Fruit fly (Drosophila melanogaster) whole organism, adult: ENCODE measurements around the gene elgi.

Experiments
- CG11617 ChIP-seq: fragments of 200-800 bp; sonication (Bioruptor generic); optimal IDR thresholded peaks from 2 replicates; lab custom pipeline; 2017; ENCODE audit warnings: mild to moderate bottlenecking, missing biosample characterization, missing genetic modification reagents, missing genetic modification characterization
- CG12768 ChIP-seq: fragments of 200-800 bp; sonication (Bioruptor generic); optimal IDR thresholded peaks from 2 replicates; lab custom pipeline; 2017; ENCODE audit warnings: missing biosample characterization, missing genetic modification characterization, mild to moderate bottlenecking, moderate library complexity, missing genetic modification reagents
- CG14711 ChIP-seq: fragments of 200-800 bp; sonication (Bioruptor generic); optimal IDR thresholded peaks from 2 replicates; lab custom pipeline; 2018; ENCODE audit warnings: missing biosample characterization, mild to moderate bottlenecking, missing genetic modification characterization, moderate library complexity
- CG1620 ChIP-seq: fragments of 200-800 bp; sonication (Bioruptor generic); optimal IDR thresholded peaks from 2 replicates; lab custom pipeline; 2016; ENCODE audit warnings: missing biosample characterization, missing genetic modification characterization
- CG33017 ChIP-seq: fragments of 200-800 bp; sonication (Bioruptor generic); optimal IDR thresholded peaks from 2 replicates; lab custom pipeline; 2018; ENCODE audit warnings: missing biosample characterization, mild to moderate bottlenecking, missing genetic modification characterization, moderate library complexity
- CG5204 ChIP-seq: fragments of 200-800 bp; sonication (Bioruptor generic); optimal IDR thresholded peaks from 2 replicates; lab custom pipeline; 2016; ENCODE audit warnings: missing biosample characterization, missing genetic modification characterization
- CG7045 ChIP-seq: fragments of 200-800 bp; sonication (Bioruptor generic); optimal IDR thresholded peaks from 2 replicates; lab custom pipeline; 2017; ENCODE audit warnings: missing biosample characterization, mild to moderate bottlenecking, missing genetic modification characterization
- CG7101 ChIP-seq: fragments of 200-800 bp; sonication (Bioruptor generic); optimal IDR thresholded peaks from 2 replicates; lab custom pipeline; 2018; ENCODE audit warnings: missing biosample characterization, mild to moderate bottlenecking, missing genetic modification characterization, moderate library complexity
- Clk ChIP-seq: fragments of 200-800 bp; sonication (Bioruptor generic); optimal IDR thresholded peaks from 2 replicates; lab custom pipeline; 2017; ENCODE audit warnings: missing biosample characterization, missing genetic modification characterization
- Crg-1 ChIP-seq: fragments of 200-800 bp; sonication (Bioruptor generic); optimal IDR thresholded peaks from 2 replicates; lab custom pipeline; 2016; ENCODE audit warnings: missing biosample characterization, missing genetic modification characterization
- Hr96 ChIP-seq: fragments of 200-800 bp; sonication (Bioruptor generic); optimal IDR thresholded peaks from 2 replicates; lab custom pipeline; 2016; ENCODE audit warnings: missing biosample characterization, missing genetic modification characterization
- Mnt ChIP-seq: fragments of 200-800 bp; sonication (Bioruptor generic); optimal IDR thresholded peaks from 2 replicates; lab custom pipeline; 2016; ENCODE audit warnings: missing biosample characterization, mild to moderate bottlenecking, missing genetic modification characterization
- bab1 ChIP-seq: fragments of 200-800 bp; sonication (Bioruptor generic); optimal IDR thresholded peaks from 3 replicates; lab custom pipeline; 2019; ENCODE audit warnings: missing biosample characterization, mild to moderate bottlenecking, missing genetic modification characterization, moderate library complexity
- cic ChIP-seq: fragments of 200-800 bp; sonication (Bioruptor generic); optimal IDR thresholded peaks from 2 replicates; lab custom pipeline; 2017; ENCODE audit warnings: missing biosample characterization, mild to moderate bottlenecking, missing genetic modification characterization, moderate library complexity
- cnc ChIP-seq, 2 experiments: fragments of >200 bp; optimal IDR thresholded peaks; 2 replicates each; lab custom pipeline; 2017
- kay ChIP-seq: fragments of 200-800 bp; sonication (Bioruptor generic); peaks from one replicate; lab custom pipeline; 2016; ENCODE audit warnings: missing biosample characterization, missing genetic modification characterization, borderline replicate concordance
- ovo ChIP-seq: fragments of 200-800 bp; sonication (Bioruptor generic); optimal IDR thresholded peaks from 2 replicates; lab custom pipeline; 2016; ENCODE audit warnings: missing biosample characterization, missing genetic modification characterization
- pad ChIP-seq: fragments of 200-800 bp; sonication (Bioruptor generic); optimal IDR thresholded peaks from 3 replicates; lab custom pipeline; 2017; ENCODE audit warnings: missing biosample characterization, missing genetic modification characterization, mild to moderate bottlenecking, moderate library complexity, missing genetic modification reagents
- tj ChIP-seq: fragments of 200-800 bp; sonication (Bioruptor generic); optimal IDR thresholded peaks from 3 replicates; lab custom pipeline; 2017; ENCODE audit warnings: missing biosample characterization, mild to moderate bottlenecking, missing genetic modification characterization, moderate library complexity
- toe ChIP-seq: fragments of 200-800 bp; sonication (Bioruptor generic); optimal IDR thresholded peaks from 2 replicates; lab custom pipeline; 2016; ENCODE audit warnings: missing biosample characterization, missing genetic modification characterization

The elgi gene

DNA sequence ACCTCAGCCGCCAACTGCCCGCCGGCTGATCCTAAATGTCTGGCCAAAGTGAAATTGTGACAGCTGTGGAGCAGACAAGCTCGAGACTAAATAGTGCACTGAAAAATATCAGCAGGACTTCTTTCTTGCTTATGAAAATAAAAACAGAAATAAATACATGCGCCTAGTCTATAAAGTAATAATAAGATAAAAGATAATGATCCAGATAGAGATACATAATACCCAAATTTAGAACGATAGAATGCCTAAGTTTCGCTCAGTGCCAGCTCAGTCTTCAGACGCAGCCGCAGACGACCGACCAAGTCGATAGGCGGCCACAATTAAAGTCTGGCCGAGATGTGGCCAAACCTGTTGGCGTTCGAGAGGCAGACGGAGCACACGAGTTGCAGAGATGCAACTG is 15.5 kb upstream of the elgi start:
- no peak for TF ChIP-seq toe (GFP tag; lab: Kevin White, UChicago)
- TF ChIP-seq CG7101 (tag; lab: Kevin White, UChicago), result no peak
- TF ChIP-seq Hr96 (GFP tag; lab: Kevin White, UChicago), result no peak
- TF ChIP-seq CG14711 (tag; lab: Kevin White, UChicago), result no peak
- no peak for TF ChIP-seq CG12768 (GFP tag; lab: Kevin White, UChicago)
- TF ChIP-seq ovo (GFP tag; lab: Kevin White, UChicago), result no peak
- no peak for TF ChIP-seq tj (GFP tag; lab: Kevin White, UChicago)

DNA sequence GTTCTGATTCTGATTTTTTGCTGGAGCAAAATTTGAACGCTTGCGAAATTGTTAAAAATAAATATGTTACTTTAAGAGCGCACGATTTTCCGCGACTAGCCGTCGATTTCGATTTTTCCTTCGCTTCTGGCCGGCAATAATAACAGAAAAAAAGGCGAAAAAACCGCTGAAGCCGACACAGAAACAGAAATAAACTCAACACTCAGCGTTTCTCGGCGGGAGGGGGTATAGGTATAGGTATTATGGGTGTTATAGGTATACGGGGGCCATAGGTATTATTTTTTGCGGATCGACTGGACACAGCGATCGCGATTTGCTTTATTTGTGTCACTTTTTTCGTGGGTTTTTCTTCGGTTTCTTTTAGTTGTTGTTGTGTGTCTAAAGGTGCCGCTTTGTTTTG is 4.1 kb upstream of the elgi start:
- TF ChIP-seq CG33017 (tag; lab: Kevin White, UChicago), result no peak
- TF ChIP-seq tj (GFP tag; lab: Kevin White, UChicago), result peak; percentile 93

DNA sequence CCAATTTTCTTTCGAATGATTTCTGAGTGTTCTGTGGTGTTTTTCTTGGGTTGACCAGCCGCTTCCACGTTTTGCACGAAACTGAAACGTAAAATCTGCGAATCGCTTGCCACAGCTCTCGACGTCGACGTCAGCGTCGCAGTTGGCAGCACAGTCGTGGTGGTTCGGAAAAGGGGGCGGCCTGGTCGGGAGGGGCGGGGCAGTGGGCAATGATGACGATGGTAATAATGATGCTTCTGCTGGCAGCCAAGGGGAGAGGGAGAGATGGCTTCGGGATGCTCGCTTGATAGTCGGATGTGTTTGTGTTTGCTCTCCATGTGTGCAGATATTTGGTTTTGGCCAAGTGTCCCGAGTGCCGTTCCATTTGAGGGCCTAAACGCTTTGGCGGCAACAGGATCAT is 3.4 kb upstream of the elgi start:
- TF ChIP-seq ovo (GFP tag; lab: Kevin White, UChicago) (no peak), Crg-1 (no peak), Clk (GFP tag; lab: Kevin White, UChicago) (no peak), CG33017 (tag; lab: Kevin White, UChicago) (no peak), Mnt (no peak), pad (no peak), bab1 (GFP tag; lab: Kevin White, UChicago) (no peak), toe (GFP tag; lab: Kevin White, UChicago) (no peak), cnc (optimal IDR thresholded peaks at IDR 0.05; lab: Kevin White, UChicago) (no peak), kay (no peak), CG5204 (GFP tag; lab: Kevin White, UChicago) (no peak), CG1620 (GFP tag; lab: Kevin White, UChicago) (no peak), CG12768 (GFP tag; lab: Kevin White, UChicago) (no peak), CG7045 (GFP tag; lab: Kevin White, UChicago) (no peak), cic (GFP tag; lab: Kevin White, UChicago) (no peak), CG7101 (tag; lab: Kevin White, UChicago) (no peak), CG14711 (tag; lab: Kevin White, UChicago) (no peak), CG11617 (GFP tag; lab: Kevin White, UChicago) (no peak), Hr96 (GFP tag; lab: Kevin White, UChicago) (no peak)

DNA sequence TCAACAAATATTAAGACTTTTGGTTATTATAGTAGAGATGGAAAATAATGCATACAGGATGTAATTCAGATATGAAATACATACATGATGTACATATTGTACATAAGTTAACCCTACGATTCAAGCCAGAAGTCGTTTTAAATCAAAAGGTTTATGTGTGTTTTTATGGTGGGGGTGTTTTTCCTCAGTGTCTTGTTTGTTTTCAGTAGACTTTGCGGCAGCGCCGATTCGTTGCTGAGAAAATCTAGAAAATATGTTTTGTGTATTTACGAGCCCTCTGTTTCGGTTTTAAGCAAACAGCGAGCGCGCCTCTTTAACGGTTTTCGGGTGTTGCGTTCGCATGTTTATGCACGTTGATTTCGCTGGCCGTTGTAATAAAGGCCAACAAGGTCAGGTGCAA is 2.5 kb upstream of the elgi start:
- TF ChIP-seq cnc (optimal IDR thresholded peaks at IDR 0.05; lab: Kevin White, UChicago) (no peak), ovo (GFP tag; lab: Kevin White, UChicago) (no peak), CG7101 (tag; lab: Kevin White, UChicago) (no peak), Crg-1 (no peak), CG5204 (GFP tag; lab: Kevin White, UChicago) (no peak), bab1 (GFP tag; lab: Kevin White, UChicago) (no peak), tj (GFP tag; lab: Kevin White, UChicago) (no peak), Hr96 (GFP tag; lab: Kevin White, UChicago) (no peak), kay (no peak)

DNA sequence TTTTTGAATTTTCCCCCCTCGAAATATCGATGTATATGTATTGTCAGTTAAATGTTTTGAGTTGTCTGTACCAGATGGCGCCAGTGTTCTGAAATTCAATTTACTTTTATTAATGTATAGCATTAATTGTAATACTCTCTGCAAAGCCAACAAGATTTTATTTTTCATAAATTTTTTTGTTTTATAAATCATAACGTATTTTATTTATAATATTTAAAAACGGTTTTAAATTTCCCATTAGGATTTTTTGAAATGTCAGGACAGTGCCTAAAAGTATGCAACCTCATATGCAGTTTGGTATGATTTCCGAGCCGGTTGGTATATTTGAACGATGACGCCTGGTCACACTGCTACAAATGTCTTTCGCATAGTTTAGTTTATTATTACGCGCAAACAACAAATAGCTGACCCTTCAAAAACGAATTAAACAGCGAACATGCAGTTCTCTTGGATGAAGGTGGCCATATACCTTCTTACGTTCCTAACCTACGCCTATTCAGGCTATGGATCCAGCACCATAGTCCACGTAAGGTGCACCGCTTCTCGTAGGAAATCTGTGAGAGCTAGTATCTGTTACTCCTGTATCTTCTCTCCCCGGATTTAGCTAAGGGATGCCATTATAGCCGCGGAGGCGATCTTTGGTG is 1.4 kb upstream of the elgi start, which contains the start of the genes Pka-C3 and GXIVsPLA2:
TSS of gene Pka-C3 (minus strand) at position 14 of the 644 bp plus-strand sequence.
TSS of gene GXIVsPLA2 (plus strand) at position 313 of the 644 bp plus-strand sequence.
- TF ChIP-seq Clk (GFP tag; lab: Kevin White, UChicago) (no peak), CG12768 (GFP tag; lab: Kevin White, UChicago) (no peak), tj (GFP tag; lab: Kevin White, UChicago) (peak; percentile 73), Hr96 (GFP tag; lab: Kevin White, UChicago) (no peak), cnc (optimal IDR thresholded peaks at IDR 0.05; lab: Kevin White, UChicago) (no peak), CG33017 (tag; lab: Kevin White, UChicago) (no peak)

DNA sequence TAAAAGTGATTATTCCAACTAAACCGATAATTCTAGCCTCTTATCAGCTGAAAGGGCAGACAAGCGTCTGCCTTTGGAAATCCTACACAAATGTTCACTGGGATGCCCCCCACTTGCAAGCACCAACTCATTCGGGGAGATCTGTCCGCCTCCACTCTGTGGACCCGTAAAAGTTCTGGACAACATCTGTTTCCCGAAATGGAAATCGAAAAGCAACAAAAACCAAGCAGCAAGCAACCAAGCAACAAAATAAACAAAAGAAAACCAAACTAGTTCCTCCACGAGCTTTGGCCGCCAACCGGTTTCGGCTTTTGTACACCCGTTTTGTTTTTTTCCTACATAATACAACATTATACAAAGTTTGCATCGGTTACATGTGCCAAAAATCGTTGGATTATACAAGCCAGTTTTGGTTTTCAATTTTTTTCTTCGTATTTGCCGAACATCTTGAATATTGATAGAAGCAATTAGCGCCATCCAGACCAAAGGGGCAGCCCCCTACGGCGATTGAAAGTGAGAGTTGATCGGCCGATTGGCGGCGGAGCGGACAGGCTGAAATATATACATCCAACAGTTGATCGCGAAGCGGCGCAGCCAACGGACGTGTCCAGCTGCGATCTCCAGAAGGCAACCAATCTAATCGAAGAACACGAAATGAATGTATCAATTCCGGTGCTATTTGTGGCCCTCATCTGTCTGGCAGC is 2.4 kb downstream of the elgi start, which contains the start of gene CG17032:
TSS of gene CG17032 (plus strand) at position 232 of the 704 bp plus-strand sequence.
- TF ChIP-seq bab1 (GFP tag; lab: Kevin White, UChicago), result no peak
- TF ChIP-seq CG1620 (GFP tag; lab: Kevin White, UChicago), result no peak
- TF ChIP-seq cic (GFP tag; lab: Kevin White, UChicago), result no peak
- TF ChIP-seq CG7101 (tag; lab: Kevin White, UChicago), result no peak
- no peak for TF ChIP-seq kay
- TF ChIP-seq CG14711 (tag; lab: Kevin White, UChicago), result no peak
- TF ChIP-seq CG12768 (GFP tag; lab: Kevin White, UChicago), result no peak
- TF ChIP-seq CG5204 (GFP tag; lab: Kevin White, UChicago), result no peak
- TF ChIP-seq CG7045 (GFP tag; lab: Kevin White, UChicago), result no peak
- TF ChIP-seq Hr96 (GFP tag; lab: Kevin White, UChicago), result no peak
- no peak for TF ChIP-seq CG33017 (tag; lab: Kevin White, UChicago)
- TF ChIP-seq toe (GFP tag; lab: Kevin White, UChicago), result no peak
- TF ChIP-seq CG11617 (GFP tag; lab: Kevin White, UChicago), result no peak
- TF ChIP-seq ovo (GFP tag; lab: Kevin White, UChicago), result no peak
- no peak for TF ChIP-seq Mnt
- no peak for TF ChIP-seq tj (GFP tag; lab: Kevin White, UChicago)
- TF ChIP-seq Clk (GFP tag; lab: Kevin White, UChicago), result no peak
- TF ChIP-seq Crg-1, result no peak
- TF ChIP-seq cnc (optimal IDR thresholded peaks at IDR 0.05; lab: Kevin White, UChicago), result no peak
